Fruit fly (Drosophila melanogaster) whole organism, embryonic: ENCODE measurements around the gene fliI.

Source experiments
- Bteb2 ChIP-seq: fragments of 200-800 bp; sonication (Bioruptor generic); optimal IDR thresholded peaks from 2 replicates; lab custom pipeline; 2016; ENCODE audit warnings: missing biosample characterization, missing genetic modification characterization
- CG10209 ChIP-seq: fragments of 200-800 bp; sonication (Bioruptor generic); optimal IDR thresholded peaks from 3 replicates; lab custom pipeline; 2017; ENCODE audit warnings: missing biosample characterization, mild to moderate bottlenecking, missing genetic modification characterization, missing genetic modification reagents
- CG10462 ChIP-seq: fragments of 200-800 bp; sonication (Bioruptor generic); optimal IDR thresholded peaks from 2 replicates; lab custom pipeline; 2016; ENCODE audit warnings: missing biosample characterization, missing genetic modification characterization
- CG11695 ChIP-seq: fragments of 200-800 bp; sonication (Bioruptor generic); IDR thresholded peaks from 3 replicates; pipeline ENCODE4 v1.3.6; 2022; ENCODE audit warnings: missing biosample characterization, missing genetic modification characterization
- CG13296 ChIP-seq: fragments of 200-800 bp; sonication (Bioruptor generic); optimal IDR thresholded peaks from 3 replicates; lab custom pipeline; 2018; ENCODE audit warnings: missing biosample characterization, mild to moderate bottlenecking, missing genetic modification characterization
- CG13775 ChIP-seq: fragments of 200-800 bp; sonication (Bioruptor generic); optimal IDR thresholded peaks from 3 replicates; lab custom pipeline; 2017; ENCODE audit warnings: missing biosample characterization, mild to moderate bottlenecking, missing genetic modification characterization
- CG14014 ChIP-seq: fragments of 200-800 bp; sonication (Bioruptor generic); IDR thresholded peaks from 2 replicates; pipeline ENCODE4 v1.3.6; 2022; ENCODE audit warnings: missing biosample characterization, missing genetic modification characterization
- CG14050 ChIP-seq: fragments of 200-800 bp; sonication (Bioruptor generic); IDR thresholded peaks from 3 replicates; pipeline ENCODE4 v1.3.6; 2022; ENCODE audit warnings: missing biosample characterization, missing genetic modification characterization
- CG14860 ChIP-seq: fragments of 200-800 bp; sonication (Bioruptor generic); IDR thresholded peaks from 3 replicates; pipeline ENCODE4 v1.3.6; 2022; ENCODE audit warnings: missing biosample characterization, missing genetic modification characterization; ENCODE audit not compliant: partially characterized antibody
- CG14965 ChIP-seq: fragments of 200-800 bp; sonication (Bioruptor generic); optimal IDR thresholded peaks from 2 replicates; lab custom pipeline; 2016; ENCODE audit warnings: missing biosample characterization, missing genetic modification characterization, borderline replicate concordance
- CG17802 ChIP-seq: fragments of 200-800 bp; sonication (Bioruptor generic); optimal IDR thresholded peaks from 2 replicates; lab custom pipeline; 2018; ENCODE audit warnings: missing biosample characterization, mild to moderate bottlenecking, missing genetic modification characterization, moderate library complexity
- CG18619 ChIP-seq: fragments of 200-800 bp; sonication (Bioruptor generic); optimal IDR thresholded peaks from 3 replicates; lab custom pipeline; 2017; ENCODE audit warnings: missing biosample characterization, mild to moderate bottlenecking, missing genetic modification characterization
- CG3163 ChIP-seq: fragments of 200-800 bp; sonication (Bioruptor generic); optimal IDR thresholded peaks from 3 replicates; lab custom pipeline; 2016; ENCODE audit warnings: missing biosample characterization, missing genetic modification characterization
- CG33557 ChIP-seq: fragments of 200-800 bp; sonication (Bioruptor generic); optimal IDR thresholded peaks from 2 replicates; lab custom pipeline; 2019; ENCODE audit warnings: missing biosample characterization, mild to moderate bottlenecking, missing genetic modification characterization, moderate library complexity
- CG4424 ChIP-seq: fragments of 200-800 bp; sonication (Bioruptor generic); optimal IDR thresholded peaks from 3 replicates; lab custom pipeline; 2016; ENCODE audit warnings: missing biosample characterization, missing genetic modification characterization
- CG4854 ChIP-seq: fragments of 200-800 bp; sonication (Bioruptor generic); optimal IDR thresholded peaks from 2 replicates; lab custom pipeline; 2016; ENCODE audit warnings: missing biosample characterization, missing genetic modification characterization, inconsistent platforms
- CG8089 ChIP-seq: fragments of 200-800 bp; sonication (Bioruptor generic); optimal IDR thresholded peaks from 3 replicates; lab custom pipeline; 2016; ENCODE audit warnings: missing biosample characterization, missing genetic modification characterization
- CrebB ChIP-seq: fragments of 200-800 bp; sonication (Bioruptor generic); optimal IDR thresholded peaks from 3 replicates; lab custom pipeline; 2018; ENCODE audit warnings: missing biosample characterization, mild to moderate bottlenecking, missing genetic modification characterization
- D19B ChIP-seq: fragments of 200-800 bp; sonication (Bioruptor generic); optimal IDR thresholded peaks from 2 replicates; lab custom pipeline; 2017; ENCODE audit warnings: missing biosample characterization, mild to moderate bottlenecking, missing genetic modification characterization
- Dll ChIP-seq: fragments of 200-800 bp; sonication (Bioruptor generic); IDR thresholded peaks from 4 replicates; pipeline ENCODE4 v1.3.6; 2022; ENCODE audit warnings: missing biosample characterization, missing genetic modification characterization; ENCODE audit not compliant: partially characterized antibody
- Eip74EF ChIP-seq, 2 experiments: fragments of 200-800 bp in 1 of 2; fragments of >200 bp in 1 of 2; sonication (Bioruptor generic) in 1 of 2; optimal IDR thresholded peaks; 2 replicates each; lab custom pipeline; 2017 to 2019; ENCODE audit warnings: missing biosample characterization in 2 of 2, missing genetic modification characterization in 2 of 2, mild to moderate bottlenecking in 1 of 2, moderate library complexity in 1 of 2
- Hand ChIP-seq: fragments of 200-800 bp; sonication (Bioruptor generic); optimal IDR thresholded peaks from 2 replicates; lab custom pipeline; 2017; ENCODE audit warnings: mild to moderate bottlenecking, missing biosample characterization, missing genetic modification reagents, missing genetic modification characterization
- HmgZ ChIP-seq: fragments of 200-800 bp; sonication (Bioruptor generic); optimal IDR thresholded peaks from 2 replicates; lab custom pipeline; 2018; ENCODE audit warnings: missing biosample characterization, mild to moderate bottlenecking, missing genetic modification characterization
- Hr51 ChIP-seq, 2 experiments: fragments of 200-800 bp; sonication (Bioruptor generic); optimal IDR thresholded peaks; 2 replicates in 1 of 2; 3 replicates in 1 of 2; lab custom pipeline; 2016 to 2018; ENCODE audit warnings: missing biosample characterization in 2 of 2, missing genetic modification characterization in 2 of 2, mild to moderate bottlenecking in 1 of 2, moderate library complexity in 1 of 2
- Lpt ChIP-seq: fragments of >200 bp; optimal IDR thresholded peaks from 2 replicates; lab custom pipeline; 2018; ENCODE audit warnings: missing biosample characterization, missing genetic modification characterization
- MBD-R2 ChIP-seq: fragments of 200-800 bp; sonication (Bioruptor generic); IDR thresholded peaks from 2 replicates; pipeline ENCODE4 v1.3.6; 2022; ENCODE audit warnings: missing biosample characterization, missing genetic modification characterization
- MESR4 ChIP-seq: fragments of 200-800 bp; sonication (Bioruptor generic); optimal IDR thresholded peaks from 2 replicates; lab custom pipeline; 2018; ENCODE audit warnings: missing biosample characterization, mild to moderate bottlenecking, missing genetic modification characterization, moderate library complexity
- Max ChIP-seq: fragments of 200-800 bp; sonication (Bioruptor generic); optimal IDR thresholded peaks from 2 replicates; lab custom pipeline; 2016; ENCODE audit warnings: missing biosample characterization, mild to moderate bottlenecking, missing genetic modification characterization
- Opbp ChIP-seq: fragments of 200-800 bp; sonication (Bioruptor generic); IDR thresholded peaks from 3 replicates; pipeline ENCODE4 v1.3.6; 2022; ENCODE audit warnings: missing biosample characterization, missing genetic modification characterization; ENCODE audit not compliant: partially characterized antibody
- Rx ChIP-seq: fragments of 200-800 bp; sonication (Bioruptor generic); IDR thresholded peaks from 2 replicates; pipeline ENCODE4 v1.3.6; 2022; ENCODE audit warnings: missing biosample characterization, missing genetic modification characterization
- Sry-δ ChIP-seq: fragments of 200-800 bp; sonication (Bioruptor generic); optimal IDR thresholded peaks from 2 replicates; lab custom pipeline; 2016; ENCODE audit warnings: missing biosample characterization, missing genetic modification characterization
- Tbp ChIP-seq: fragments of >200 bp; optimal IDR thresholded peaks from 2 replicates; lab custom pipeline; 2018; ENCODE audit warnings: missing biosample characterization, missing genetic modification characterization
- Trl ChIP-seq, 3 experiments: fragments of >200 bp in 2 of 3; fragments of 200-800 bp in 1 of 3; sonication (Bioruptor generic) in 1 of 3; optimal IDR thresholded peaks; 2 replicates in 1 of 3; 3 replicates in 2 of 3; lab custom pipeline; 2016 to 2017; ENCODE audit warnings: missing biosample characterization in 1 of 3, missing genetic modification characterization in 1 of 3
- al ChIP-seq: fragments of 200-800 bp; sonication (Bioruptor generic); IDR thresholded peaks from 2 replicates; pipeline ENCODE4 v1.3.6; 2022; ENCODE audit warnings: missing biosample characterization, missing genetic modification characterization
- bab2 ChIP-seq: fragments of 200-800 bp; sonication (Bioruptor generic); optimal IDR thresholded peaks from 2 replicates; lab custom pipeline; 2016; ENCODE audit warnings: missing biosample characterization, missing genetic modification characterization
- cato ChIP-seq: fragments of 200-800 bp; sonication (Bioruptor generic); optimal IDR thresholded peaks from 2 replicates; lab custom pipeline; 2016; ENCODE audit warnings: missing biosample characterization, missing genetic modification characterization, borderline replicate concordance
- esg ChIP-seq: fragments of 200-800 bp; sonication (Bioruptor generic); conservative IDR thresholded peaks from 2 replicates; pipeline ENCODE4 v1.3.6; 2022; ENCODE audit warnings: missing biosample characterization, missing genetic modification characterization
- ftz-f1 ChIP-seq: fragments of 200-800 bp; sonication (Bioruptor generic); optimal IDR thresholded peaks from 2 replicates; lab custom pipeline; 2016; ENCODE audit warnings: missing biosample characterization, missing genetic modification characterization
- klu ChIP-seq: fragments of 200-800 bp; sonication (Bioruptor generic); IDR thresholded peaks from 2 replicates; pipeline ENCODE4 v1.3.6; 2022; ENCODE audit warnings: missing biosample characterization, missing genetic modification characterization
- oc ChIP-seq: fragments of 200-800 bp; sonication (Bioruptor generic); optimal IDR thresholded peaks from 2 replicates; lab custom pipeline; 2018; ENCODE audit warnings: missing biosample characterization, mild to moderate bottlenecking, missing genetic modification characterization, moderate library complexity
- pnt ChIP-seq: fragments of 200-800 bp; sonication (Bioruptor generic); optimal IDR thresholded peaks from 3 replicates; lab custom pipeline; 2016; ENCODE audit warnings: missing biosample characterization, missing genetic modification characterization
- ro ChIP-seq: fragments of 200-800 bp; sonication (Bioruptor generic); IDR thresholded peaks from 2 replicates; pipeline ENCODE4 v1.3.6; 2022; ENCODE audit warnings: missing biosample characterization, missing genetic modification characterization
- row ChIP-seq: fragments of 200-800 bp; sonication (Bioruptor generic); IDR thresholded peaks from 3 replicates; pipeline ENCODE4 v1.3.6; 2022; ENCODE audit warnings: missing biosample characterization, missing genetic modification characterization
- sqz ChIP-seq: fragments of 200-800 bp; sonication (Bioruptor generic); optimal IDR thresholded peaks from 3 replicates; lab custom pipeline; 2018; ENCODE audit warnings: missing biosample characterization, mild to moderate bottlenecking, missing genetic modification characterization
- tll ChIP-seq, 2 experiments: fragments of 200-800 bp in 1 of 2; fragments of >200 bp in 1 of 2; sonication (Bioruptor generic) in 1 of 2; optimal IDR thresholded peaks; 2 replicates each; lab custom pipeline; 2017 to 2019; ENCODE audit warnings: missing biosample characterization in 2 of 2, missing genetic modification characterization in 2 of 2, mild to moderate bottlenecking in 1 of 2, moderate library complexity in 1 of 2
- tx ChIP-seq: fragments of 200-800 bp; sonication (Bioruptor generic); optimal IDR thresholded peaks from 2 replicates; lab custom pipeline; 2016; ENCODE audit warnings: missing biosample characterization, missing genetic modification characterization
- vfl ChIP-seq: fragments of 200-800 bp; sonication (Bioruptor generic); optimal IDR thresholded peaks from 2 replicates; lab custom pipeline; 2016; ENCODE audit warnings: missing biosample characterization, missing genetic modification characterization
- wdn ChIP-seq: fragments of 200-800 bp; sonication (Bioruptor generic); IDR thresholded peaks from 2 replicates; pipeline ENCODE4 v1.3.6; 2022; ENCODE audit warnings: missing biosample characterization, missing genetic modification characterization

Gene fliI

dm6 chrX:21306485-21307142 is 32.9 kb upstream of the fliI start, which contains the start of gene Abca3 (continued):
- peak; percentile 1 for TF ChIP-seq MESR4
- TF ChIP-seq CG33557 = peak; percentile 55
- peak; percentile 43; the same call in 1 of the 2 replicates for TF ChIP-seq esg (GFP tag; lab: Robert Waterston, UW)
- TF ChIP-seq CG14860 (GFP tag; lab: Robert Waterston, UW) = no peak
- TF ChIP-seq CG10209 = peak; percentile 52
- TF ChIP-seq Max (GFP tag; lab: Kevin White, UChicago) = peak; percentile 48
- TF ChIP-seq Opbp = 0 out of 3 replicates have a peak, but pooled peaks have one; percentile 26
- peak; percentile 52 for TF ChIP-seq CG18619
- TF ChIP-seq al = peak; percentile 70
- TF ChIP-seq Lpt (GFP tag; lab: Kevin White, UChicago) = no peak
- TF ChIP-seq CG13775 (GFP tag; lab: Kevin White, UChicago) = peak; percentile 64
- TF ChIP-seq CG17802 (tag; lab: Kevin White, UChicago) = no peak
- peak; percentile 17; the same call in 1 of the 2 replicates for TF ChIP-seq Rx (GFP tag; lab: Robert Waterston, UW)
- peak; percentile 75 for TF ChIP-seq CG11695 (GFP tag; lab: Robert Waterston, UW)
- TF ChIP-seq pnt (GFP tag; lab: Kevin White, UChicago) = peak; percentile 33
- TF ChIP-seq cato (GFP tag; lab: Kevin White, UChicago) = no peak
- peak; percentile 42 for TF ChIP-seq tx (GFP tag; lab: Kevin White, UChicago)
- TF ChIP-seq CG14014 (GFP tag; lab: Robert Waterston, UW) = peak; percentile 54
- 0 out of 4 replicates have a peak, but pooled peaks have one; percentile 22 for TF ChIP-seq Dll (GFP tag; lab: Robert Waterston, UW)
- TF ChIP-seq CG14965 = no peak
- TF ChIP-seq CG8089 (GFP tag; lab: Kevin White, UChicago) = peak; percentile 5
- peak in 1 of 2 experiments; percentile 8 for TF ChIP-seq Hr51 (GFP tag; optimal IDR thresholded peaks at IDR 0.05; lab: Kevin White, UChicago)
- peak; percentile 65 for TF ChIP-seq CG13296
- TF ChIP-seq sqz = peak; percentile 17
- peak in 1 of 2 experiments; percentile 17 for TF ChIP-seq Eip74EF (GFP tag; optimal IDR thresholded peaks at IDR 0.05; lab: Kevin White, UChicago)
- no peak for TF ChIP-seq CG10462 (GFP tag; lab: Kevin White, UChicago)
- TF ChIP-seq bab2 (GFP tag; lab: Kevin White, UChicago) = peak; percentile 2
- peak; percentile 54 for TF ChIP-seq wdn (GFP tag; lab: Robert Waterston, UW)
- peak in 1 of 2 experiments; percentile 48 for TF ChIP-seq tll (GFP tag; optimal IDR thresholded peaks at IDR 0.05; lab: Kevin White, UChicago)
- TF ChIP-seq ftz-f1 (GFP tag; lab: Kevin White, UChicago) = peak; percentile 55
- peak; percentile 16 for TF ChIP-seq oc (tag; lab: Kevin White, UChicago)
- TF ChIP-seq CG4424 (GFP tag; lab: Kevin White, UChicago) = peak; percentile 25
- peak; percentile 96 for TF ChIP-seq row (GFP tag; lab: Robert Waterston, UW)
- no peak; the same call in 1 of the 2 replicates for TF ChIP-seq klu (GFP tag; lab: Robert Waterston, UW)
- TF ChIP-seq ro (GFP tag; lab: Robert Waterston, UW) = no peak
- peak; percentile 56 for TF ChIP-seq Sry-δ (GFP tag; lab: Kevin White, UChicago)
- TF ChIP-seq HmgZ = peak; percentile 55
- TF ChIP-seq CG3163 (GFP tag; lab: Kevin White, UChicago) = peak; percentile 87
- TF ChIP-seq CG4854 (GFP tag; lab: Kevin White, UChicago) = peak; percentile 17
- TF ChIP-seq Hand (GFP tag; lab: Kevin White, UChicago) = no peak
- TF ChIP-seq Bteb2 (GFP tag; lab: Kevin White, UChicago) = peak; percentile 22
- TF ChIP-seq MBD-R2 (GFP tag; lab: Robert Waterston, UW) = 0 out of 2 replicates have a peak, but pooled peaks have one; percentile 37
- peak; percentile 40 for TF ChIP-seq D19B (GFP tag; lab: Kevin White, UChicago)
- TF ChIP-seq Tbp = no peak
- peak; percentile 49; the same call in 1 of the 3 replicates for TF ChIP-seq CG14050 (GFP tag; lab: Robert Waterston, UW)
- peak; percentile 26 for TF ChIP-seq CrebB (tag; lab: Kevin White, UChicago)
- peak; percentile 63 to 89 for TF ChIP-seq Trl (optimal IDR thresholded peaks at IDR 0.05; lab: Kevin White, UChicago)
- TF ChIP-seq Trl (GFP tag; optimal IDR thresholded peaks at IDR 0.05; lab: Kevin White, UChicago) = peak; percentile 68
- TF ChIP-seq vfl = peak; percentile 53
